Worm (Caenorhabditis elegans): ENCODE results near the gene tsp-3.

- TF ChIP-seq lin-39 (tag; optimal IDR thresholded peaks at IDR 0.05) = peak; percentile 8
- TF ChIP-seq ZK546.5 (tag; optimal IDR thresholded peaks at IDR 0.05) = no peak
- no peak for TF ChIP-seq skn-1 (tag; optimal IDR thresholded peaks at IDR 0.05)
- TF ChIP-seq nhr-11 (tag; optimal IDR thresholded peaks at IDR 0.05) = no peak
- peak; percentile 30 for TF ChIP-seq pha-4 (tag; optimal IDR thresholded peaks at IDR 0.05)
- TF ChIP-seq fkh-10 (GFP tag; optimal IDR thresholded peaks at IDR 0.05) = no peak
- peak; percentile 20 for TF ChIP-seq elt-2 (tag; optimal IDR thresholded peaks at IDR 0.05)
- no peak for TF ChIP-seq ceh-9 (tag; optimal IDR thresholded peaks at IDR 0.05)
- TF ChIP-seq nhr-77 (tag; optimal IDR thresholded peaks at IDR 0.05) = no peak
- no peak for TF ChIP-seq ama-1 (optimal IDR thresholded peaks at IDR 0.05)
Observed at ce11 chrIII:13225019-13225418, 12.6 kb downstream of the tsp-3 start.
